Worm (Caenorhabditis elegans) whole organism, L1 larva: Measurements from ENCODE around the gene akt-2.
A peak's percentile ranks its signal among the peaks of the same experiment; 100 is the strongest.

Experiments used
- elt-2 ChIP-seq: sonication (generic microtip); optimal IDR thresholded peaks from 2 replicates; lab custom pipeline; 2016; ENCODE audit warnings: missing genetic modification characterization, mild to moderate bottlenecking, inconsistent platforms, missing compliant biosample characterization, missing genetic modification reagents
- elt-3 ChIP-seq, 6 experiments: fragments of 150-350 bp in 1 of 6; sonication (generic microtip); optimal IDR thresholded peaks; 2 replicates each; lab custom pipeline; 2017 to 2018; ENCODE audit warnings: missing biosample characterization in 6 of 6, missing genetic modification characterization in 6 of 6, inconsistent platforms in 1 of 6
- fos-1 ChIP-seq: fragments of 150-350 bp; optimal IDR thresholded peaks from 2 replicates; lab custom pipeline; 2014; ENCODE audit warnings: missing biosample characterization, missing genetic modification characterization
- pag-3 ChIP-seq: sonication (generic microtip); optimal IDR thresholded peaks from 2 replicates; lab custom pipeline; 2017; ENCODE audit warnings: missing genetic modification characterization, mild to moderate bottlenecking, missing compliant biosample characterization, antibody characterized with exemption, borderline replicate concordance; ENCODE audit not compliant: insufficient read depth
- skn-1 ChIP-seq: fragments of 150-350 bp; optimal IDR thresholded peaks from 2 replicates; lab custom pipeline; 2014; ENCODE audit warnings: missing biosample characterization, missing genetic modification characterization

DNA sequence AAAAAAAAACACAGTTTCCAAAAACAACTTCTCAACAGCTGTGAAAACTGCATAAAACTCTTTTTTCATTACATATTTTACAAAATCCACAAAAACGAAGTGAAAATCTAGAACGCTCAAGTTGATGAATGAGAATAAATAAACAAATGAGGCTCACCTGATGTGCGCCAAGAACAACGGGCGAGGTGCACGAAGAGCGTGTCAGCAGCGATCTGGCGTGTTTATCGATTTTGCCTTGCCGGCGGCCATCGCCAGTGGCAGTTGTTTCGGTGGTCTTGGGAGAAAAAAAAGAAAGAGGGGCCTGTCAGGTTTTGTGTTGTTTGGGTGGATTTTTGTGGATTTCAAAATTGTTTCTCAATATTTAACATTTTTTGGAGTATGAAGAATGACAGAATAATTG is 26.4 kb downstream of the akt-2 start, which contains the start of gene idhb-1:
- TF ChIP-seq fos-1 (tag; lab: Kevin White, UChicago) (peak; percentile 37), skn-1 (tag; lab: Kevin White, UChicago) (peak; percentile 81), elt-3 (tag; optimal IDR thresholded peaks at IDR 0.05; lab: Kevin White, UChicago) (peak in 2 of 6 experiments; percentile 28 to 44), pag-3 (tag; lab: Kevin White, UChicago) (peak; percentile 10), elt-2 (tag; lab: Kevin White, UChicago) (no peak)
